Fruit fly (Drosophila melanogaster) whole organism, wandering third instar larva: ENCODE measurements around the gene Xport-B.

ENCODE experiments used
- Abd-B ChIP-seq: fragments of >200 bp; optimal IDR thresholded peaks from 2 replicates; lab custom pipeline; 2017; ENCODE audit warnings: missing biosample characterization, missing genetic modification characterization
- CG32264 ChIP-seq: fragments of 200-800 bp; sonication (Bioruptor generic); optimal IDR thresholded peaks from 2 replicates; lab custom pipeline; 2016; ENCODE audit warnings: missing biosample characterization, missing genetic modification characterization
- CG9705 ChIP-seq: fragments of 200-800 bp; sonication (Bioruptor generic); optimal IDR thresholded peaks from 2 replicates; lab custom pipeline; 2018; ENCODE audit warnings: missing biosample characterization, mild to moderate bottlenecking, missing genetic modification characterization
- CrebA ChIP-seq: fragments of 200-800 bp; sonication (Bioruptor generic); optimal IDR thresholded peaks from 2 replicates; lab custom pipeline; 2016; ENCODE audit warnings: missing biosample characterization, mild to moderate bottlenecking, missing genetic modification characterization, borderline replicate concordance
- Dfd ChIP-seq: fragments of >200 bp; optimal IDR thresholded peaks from 2 replicates; lab custom pipeline; 2017; ENCODE audit warnings: missing biosample characterization, missing genetic modification characterization
- Dif ChIP-seq: fragments of 200-275, 200-300 bp; sonication (Bioruptor generic); optimal IDR thresholded peaks from 2 replicates; lab custom pipeline; 2018; ENCODE audit warnings: missing biosample characterization, missing genetic modification characterization; ENCODE audit not compliant: partially characterized antibody
- GATAd ChIP-seq: sonication (Bioruptor generic); optimal IDR thresholded peaks from 2 replicates; lab custom pipeline; 2016; ENCODE audit warnings: missing biosample characterization, missing genetic modification characterization
- HLH106 ChIP-seq: fragments of 200-800 bp; optimal IDR thresholded peaks from 3 replicates; lab custom pipeline; 2019; ENCODE audit warnings: missing biosample characterization, mild to moderate bottlenecking, missing genetic modification characterization, moderate library complexity
- Hnf4 ChIP-seq: fragments of 200-800 bp; sonication (Bioruptor generic); optimal IDR thresholded peaks from 2 replicates; lab custom pipeline; 2016; ENCODE audit warnings: missing biosample characterization, mild to moderate bottlenecking, missing genetic modification characterization
- Jra ChIP-seq: sonication (Bioruptor generic); optimal IDR thresholded peaks from 2 replicates; lab custom pipeline; 2016; ENCODE audit warnings: missing biosample characterization, missing genetic modification characterization
- Mio ChIP-seq: sonication (Bioruptor generic); optimal IDR thresholded peaks from 2 replicates; lab custom pipeline; 2016; ENCODE audit warnings: missing biosample characterization, missing genetic modification characterization
- Myc ChIP-seq: fragments of >200 bp; optimal IDR thresholded peaks from 2 replicates; lab custom pipeline; 2017
- N ChIP-seq: fragments of >200 bp; optimal IDR thresholded peaks from 2 replicates; lab custom pipeline; 2018; ENCODE audit warnings: missing biosample characterization, missing external identifiers, missing genetic modification characterization
- Rel ChIP-seq, 2 experiments: fragments of 200-800 bp; sonication (Bioruptor generic) in 1 of 2; optimal IDR thresholded peaks; 2 replicates in 1 of 2; 3 replicates in 1 of 2; lab custom pipeline; 2016 to 2019; ENCODE audit warnings: mild to moderate bottlenecking in 2 of 2, missing biosample characterization in 2 of 2, missing genetic modification characterization in 2 of 2, moderate library complexity in 1 of 2
- Sp1 ChIP-seq: fragments of 200-800 bp; sonication (Bioruptor generic); optimal IDR thresholded peaks from 3 replicates; lab custom pipeline; 2019; ENCODE audit warnings: missing biosample characterization, mild to moderate bottlenecking, missing genetic modification characterization, moderate library complexity
- br ChIP-seq: fragments of 200-800 bp; sonication (Bioruptor generic); optimal IDR thresholded peaks from 2 replicates; lab custom pipeline; 2016; ENCODE audit warnings: missing biosample characterization, missing genetic modification characterization
- dl ChIP-seq, 2 experiments: fragments of 175-275, 200-275 bp in 1 of 2; fragments of 200-275 bp in 1 of 2; sonication (Bioruptor generic); optimal IDR thresholded peaks; lab custom pipeline; 2018; ENCODE audit warnings: mild to moderate bottlenecking in 2 of 2, missing biosample characterization in 2 of 2, missing genetic modification characterization in 2 of 2, moderate library complexity in 2 of 2; ENCODE audit not compliant: partially characterized antibody in 2 of 2, insufficient read depth in 1 of 2
- dsf ChIP-seq: sonication (Bioruptor generic); optimal IDR thresholded peaks from 2 replicates; lab custom pipeline; 2016; ENCODE audit warnings: missing biosample characterization, missing genetic modification characterization, borderline replicate concordance
- fru ChIP-seq: fragments of 200-800 bp; sonication (Bioruptor generic); optimal IDR thresholded peaks from 3 replicates; lab custom pipeline; 2016; ENCODE audit warnings: missing biosample characterization, mild to moderate bottlenecking, missing genetic modification characterization
- h ChIP-seq: fragments of 200-800 bp; sonication (Bioruptor generic); optimal IDR thresholded peaks from 3 replicates; lab custom pipeline; 2016; ENCODE audit warnings: missing biosample characterization, mild to moderate bottlenecking, missing genetic modification characterization
- jim ChIP-seq: fragments of 175-275, 200-325 bp; sonication (Bioruptor generic); optimal IDR thresholded peaks from 2 replicates; lab custom pipeline; 2016; ENCODE audit warnings: missing biosample characterization, mild to moderate bottlenecking, missing genetic modification characterization
- pan ChIP-seq: fragments of >200 bp; optimal IDR thresholded peaks from 2 replicates; lab custom pipeline; 2017
- psq ChIP-seq: fragments of 200-800 bp; sonication (Bioruptor generic); optimal IDR thresholded peaks from 3 replicates; lab custom pipeline; 2017; ENCODE audit warnings: missing biosample characterization, mild to moderate bottlenecking, missing genetic modification characterization, moderate library complexity
- rgr ChIP-seq: fragments of 200-800 bp; sonication (Bioruptor generic); optimal IDR thresholded peaks from 3 replicates; lab custom pipeline; 2016; ENCODE audit warnings: missing biosample characterization, mild to moderate bottlenecking, missing genetic modification characterization
- sage ChIP-seq: fragments of 200-800 bp; sonication (Bioruptor generic); optimal IDR thresholded peaks from 2 replicates; lab custom pipeline; 2016; ENCODE audit warnings: missing biosample characterization, mild to moderate bottlenecking, missing genetic modification characterization
- sv ChIP-seq: fragments of 200-800 bp; sonication (Bioruptor generic); optimal IDR thresholded peaks from 3 replicates; lab custom pipeline; 2016; ENCODE audit warnings: missing biosample characterization, missing genetic modification characterization
- tai ChIP-seq: sonication (Bioruptor generic); optimal IDR thresholded peaks from 2 replicates; lab custom pipeline; 2016; ENCODE audit warnings: missing biosample characterization, missing genetic modification characterization

The Xport-B gene

DNA sequence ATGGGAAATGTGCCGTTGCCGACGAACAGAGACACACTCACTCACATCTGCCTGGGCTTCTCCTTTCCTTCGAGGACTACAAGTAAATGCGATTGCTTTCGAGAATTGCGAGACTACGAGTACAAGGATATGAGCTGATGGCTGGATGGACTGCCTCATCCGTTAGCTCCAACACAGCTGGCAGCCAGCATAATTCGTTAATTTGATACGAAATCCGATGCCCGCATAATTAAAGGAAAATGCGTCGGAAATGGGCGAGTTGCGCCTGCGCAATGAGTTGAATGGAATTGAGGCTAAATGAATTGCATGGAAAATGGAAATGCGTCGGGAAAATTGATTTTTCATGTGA lies 20.5 kb upstream of the Xport-B start:
- no peak for TF ChIP-seq CG9705 (GFP tag; lab: Kevin White, UChicago)
- TF ChIP-seq tai (GFP tag; lab: Kevin White, UChicago) = no peak
- TF ChIP-seq CG32264 (GFP tag; lab: Kevin White, UChicago) = no peak
- no peak for TF ChIP-seq Abd-B (GFP tag; lab: Kevin White, UChicago)
- TF ChIP-seq Hnf4 (GFP tag; lab: Kevin White, UChicago) = no peak
- TF ChIP-seq Jra (GFP tag; lab: Kevin White, UChicago) = no peak
- TF ChIP-seq sage = no peak

DNA sequence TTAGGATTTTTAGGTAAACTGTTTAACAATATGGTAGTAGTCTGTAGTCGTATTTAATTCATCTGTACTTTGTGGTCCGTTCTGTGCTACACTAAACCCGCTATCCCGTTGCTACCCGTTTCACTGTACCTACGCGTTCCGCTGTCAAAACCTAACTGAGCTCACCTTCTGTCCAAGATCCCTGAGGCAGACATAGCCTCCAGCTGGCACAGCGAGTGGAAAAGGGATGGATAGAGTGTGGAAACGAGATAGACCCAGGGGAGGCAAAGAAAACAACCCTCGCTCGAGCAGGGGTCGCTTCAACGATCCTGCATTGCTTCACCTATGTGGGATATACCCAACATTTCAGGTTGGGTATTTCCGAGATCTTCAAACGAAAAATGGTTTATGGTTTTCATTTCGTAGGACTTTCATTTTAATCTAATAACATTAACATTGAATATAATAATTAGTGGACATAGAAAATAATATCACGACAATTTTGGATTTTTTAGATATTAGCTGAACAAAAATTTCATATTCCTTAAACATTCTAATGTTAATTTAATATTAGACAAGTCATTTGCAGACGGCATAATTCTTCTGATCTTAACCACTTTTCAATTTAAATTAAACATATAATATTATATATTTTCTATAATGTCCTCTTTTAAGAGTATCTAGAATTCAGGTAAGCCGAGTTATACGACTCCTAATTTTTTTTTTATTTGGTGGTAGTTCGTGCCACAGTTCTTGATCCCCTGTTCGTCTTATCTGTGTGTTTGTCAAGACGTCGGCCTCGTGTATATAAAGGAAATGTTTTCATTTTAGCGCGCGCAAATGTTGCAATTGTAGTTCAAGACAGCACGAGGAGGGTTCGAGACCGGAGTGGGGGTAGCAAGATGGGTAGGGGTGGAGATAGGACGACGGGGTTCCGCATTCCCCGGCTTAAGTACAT lies 19.9 kb upstream of the Xport-B start, which contains the start of gene mira:
Gene mira, minus strand, starts transcription at position 281 of the 937 bp plus-strand sequence.
- TF ChIP-seq N = no peak

dm6 chr3R:19932169-19932568 lies 17.0 kb upstream of the Xport-B start:
- TF ChIP-seq br (GFP tag; lab: Kevin White, UChicago) (no peak), Myc (lab: Kevin White, UChicago) (no peak), h (GFP tag; lab: Kevin White, UChicago) (no peak), dl (GFP tag; optimal IDR thresholded peaks at IDR 0.05; lab: Kevin White, UChicago; ENCODE audit: insufficient read depth in 1 of 2, partially characterized antibody in 2 of 2) (no peak), Dfd (GFP tag; lab: Kevin White, UChicago) (peak; percentile 95)
- TF ChIP-seq, all 38 proteins: peak for 1

dm6 chr3R:19930913-19931706 lies 15.9 kb upstream of the Xport-B start:
- TF ChIP-seq jim (no peak), N (no peak), sv (GFP tag; lab: Kevin White, UChicago) (no peak), dl (GFP tag; optimal IDR thresholded peaks at IDR 0.05; lab: Kevin White, UChicago; ENCODE audit: insufficient read depth in 1 of 2, partially characterized antibody in 2 of 2) (no peak), rgr (GFP tag; lab: Kevin White, UChicago) (no peak), HLH106 (tag; lab: Kevin White, UChicago) (no peak), psq (GFP tag; lab: Kevin White, UChicago) (no peak), Mio (GFP tag; lab: Kevin White, UChicago) (no peak), CrebA (GFP tag; lab: Kevin White, UChicago) (no peak), Dif (GFP tag; lab: Kevin White, UChicago) (no peak), Rel (GFP tag; optimal IDR thresholded peaks at IDR 0.05; lab: Kevin White, UChicago) (no peak), Rel (tag; optimal IDR thresholded peaks at IDR 0.05; lab: Kevin White, UChicago) (no peak), GATAd (GFP tag; lab: Kevin White, UChicago) (no peak), Sp1 (GFP tag; lab: Kevin White, UChicago) (no peak), CG32264 (GFP tag; lab: Kevin White, UChicago) (no peak), dsf (GFP tag; lab: Kevin White, UChicago) (no peak), fru (GFP tag; lab: Kevin White, UChicago) (no peak)

dm6 chr3R:19928544-19928943 lies 13.3 kb upstream of the Xport-B start, which contains the start of gene CG4459:
Gene CG4459 (minus strand): TSS chr3R:19928644.
- TF ChIP-seq tai (GFP tag; lab: Kevin White, UChicago) = no peak
- TF ChIP-seq Sp1 (GFP tag; lab: Kevin White, UChicago) = no peak
- TF ChIP-seq sv (GFP tag; lab: Kevin White, UChicago) = no peak
- TF ChIP-seq br (GFP tag; lab: Kevin White, UChicago) = no peak
- TF ChIP-seq h (GFP tag; lab: Kevin White, UChicago) = no peak
- TF ChIP-seq pan = no peak
- TF ChIP-seq CG9705 (GFP tag; lab: Kevin White, UChicago) = no peak
